Fruit fly (Drosophila melanogaster): ENCODE data around the gene epsilonCOP.

Gene epsilonCOP

DNA sequence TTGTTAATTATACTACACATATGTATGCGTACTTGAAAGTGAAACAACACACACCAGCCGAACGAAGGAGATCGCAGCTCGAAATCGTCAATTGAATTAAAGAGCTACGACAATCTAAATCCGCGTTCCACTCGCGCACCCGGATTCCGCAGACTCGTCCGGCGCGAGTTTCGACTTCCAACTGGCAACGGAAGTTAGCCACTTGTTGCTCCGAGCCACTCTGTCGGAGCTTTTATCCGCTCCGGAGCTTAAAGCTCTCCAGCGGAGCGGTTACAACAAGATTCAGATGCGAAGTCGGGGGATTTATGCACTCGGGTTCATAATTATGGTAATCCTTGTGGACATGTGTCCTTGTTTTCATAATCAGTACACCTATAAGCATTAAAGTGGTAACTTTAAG lies 23.4 kb upstream of the epsilonCOP start, which contains the start of gene Rchy1 (continued):
- no peak for TF ChIP-seq hbn (GFP tag; IDR thresholded peaks at IDR 0.05; ENCODE audit: partially characterized antibody)
- no peak for TF ChIP-seq CG7372 (GFP tag; IDR thresholded peaks at IDR 0.05)
- no peak for TF ChIP-seq CG14710 (tag; optimal IDR thresholded peaks at IDR 0.05)
- no peak for TF ChIP-seq CG4820 (GFP tag; optimal IDR thresholded peaks at IDR 0.05)
- TF ChIP-seq Elba2 (GFP tag; optimal IDR thresholded peaks at IDR 0.05), result no peak
- peak; percentile 87 for TF ChIP-seq Med (GFP tag)
- no peak for TF ChIP-seq maf-S (GFP tag; optimal IDR thresholded peaks at IDR 0.05)
- no peak for TF ChIP-seq CG18764 (GFP tag; optimal IDR thresholded peaks at IDR 0.05)
- no peak for TF ChIP-seq CG15601 (tag; optimal IDR thresholded peaks at IDR 0.05)
- TF ChIP-seq Ets65A (GFP tag), result no peak
- no peak for TF ChIP-seq CG33557 (GFP tag; optimal IDR thresholded peaks at IDR 0.05)
- no peak for TF ChIP-seq abd-A (tag; optimal IDR thresholded peaks at IDR 0.05)
- peak; percentile 36 for TF ChIP-seq nom (GFP tag; optimal IDR thresholded peaks at IDR 0.05)
- TF ChIP-seq Oli (tag; optimal IDR thresholded peaks at IDR 0.05), result no peak
- no peak for TF ChIP-seq CG4707 (GFP tag; optimal IDR thresholded peaks at IDR 0.05)
- TF ChIP-seq kah (GFP tag; optimal IDR thresholded peaks at IDR 0.05), result peak; percentile 98
- TF ChIP-seq sima (GFP tag; optimal IDR thresholded peaks at IDR 0.05), result no peak
- peak; percentile 45 for TF ChIP-seq CG12659 (GFP tag; optimal IDR thresholded peaks at IDR 0.05)
- no peak for TF ChIP-seq CG12744 (GFP tag; optimal IDR thresholded peaks at IDR 0.05)
- no peak for TF ChIP-seq z (GFP tag; IDR thresholded peaks at IDR 0.05)
- TF ChIP-seq otp (GFP tag; IDR thresholded peaks at IDR 0.05), result peak; percentile 48; the same call in 1 of the 3 replicates
- TF ChIP-seq CG14050 (GFP tag; IDR thresholded peaks at IDR 0.05), result no peak
- TF ChIP-seq CG12236 (GFP tag; optimal IDR thresholded peaks at IDR 0.05), result no peak
- TF ChIP-seq peb (GFP tag; IDR thresholded peaks at IDR 0.05), result no peak
- TF ChIP-seq Usf (GFP tag; optimal IDR thresholded peaks at IDR 0.05), result no peak
- TF ChIP-seq CG5180 (GFP tag; optimal IDR thresholded peaks at IDR 0.05), result peak; percentile 47
- no peak for TF ChIP-seq Optix (GFP tag; IDR thresholded peaks at IDR 0.05)
- no peak for TF ChIP-seq CG11456 (GFP tag; IDR thresholded peaks at IDR 0.05)
- peak in 1 of 2 experiments; percentile 8 for TF ChIP-seq Pdp1 (GFP tag; optimal IDR thresholded peaks at IDR 0.05)
- TF ChIP-seq CG17385 (GFP tag; optimal IDR thresholded peaks at IDR 0.05), result peak; percentile 36
- peak; percentile 54; the same call in 1 of the 2 replicates for TF ChIP-seq Bgb (GFP tag; IDR thresholded peaks at IDR 0.05; ENCODE audit: partially characterized antibody)
- no peak for TF ChIP-seq CG13123 (GFP tag; optimal IDR thresholded peaks at IDR 0.05)
- TF ChIP-seq CG3838 (GFP tag; optimal IDR thresholded peaks at IDR 0.05), result no peak
- TF ChIP-seq bigmax (GFP tag; optimal IDR thresholded peaks at IDR 0.05), result no peak
- TF ChIP-seq Mrtf (GFP tag; IDR thresholded peaks at IDR 0.05), result no peak
- no peak for TF ChIP-seq CG2116 (GFP tag; optimal IDR thresholded peaks at IDR 0.05)
- TF ChIP-seq CG14441 (GFP tag; IDR thresholded peaks at IDR 0.05), result 0 out of 2 replicates have a peak, but pooled peaks have one; percentile 6
- no peak for TF ChIP-seq CG10366 (GFP tag; IDR thresholded peaks at IDR 0.05)
- peak; percentile 18 for TF ChIP-seq PHDP (tag; optimal IDR thresholded peaks at IDR 0.05)
- no peak for TF ChIP-seq btn (GFP tag; optimal IDR thresholded peaks at IDR 0.05)
- peak; percentile 22 for TF ChIP-seq CG2678 (tag; optimal IDR thresholded peaks at IDR 0.05)
- TF ChIP-seq run (tag; optimal IDR thresholded peaks at IDR 0.05), result no peak
- TF ChIP-seq lmd (GFP tag; IDR thresholded peaks at IDR 0.05), result no peak
- TF ChIP-seq Poxn (GFP tag; IDR thresholded peaks at IDR 0.05), result no peak
- TF ChIP-seq Rfx (GFP tag; IDR thresholded peaks at IDR 0.05), result peak; percentile 45; the same call in 1 of the 2 replicates
- peak in 1 of 2 experiments; percentile 54 for TF ChIP-seq Eip74EF (GFP tag; optimal IDR thresholded peaks at IDR 0.05)
- no peak for TF ChIP-seq Atf-2 (GFP tag; optimal IDR thresholded peaks at IDR 0.05)
- TF ChIP-seq croc (GFP tag; conservative IDR thresholded peaks at IDR 0.05), result no peak
- TF ChIP-seq Hey (tag; optimal IDR thresholded peaks at IDR 0.05), result no peak
- no peak for TF ChIP-seq zfh1 (GFP tag; IDR thresholded peaks at IDR 0.05)
- TF ChIP-seq Xbp1 (GFP tag; optimal IDR thresholded peaks at IDR 0.05), result no peak

Measured in whole organism, embryonic.